Fruit fly (Drosophila melanogaster): Measurements from ENCODE around the gene CG14803.

DNA sequence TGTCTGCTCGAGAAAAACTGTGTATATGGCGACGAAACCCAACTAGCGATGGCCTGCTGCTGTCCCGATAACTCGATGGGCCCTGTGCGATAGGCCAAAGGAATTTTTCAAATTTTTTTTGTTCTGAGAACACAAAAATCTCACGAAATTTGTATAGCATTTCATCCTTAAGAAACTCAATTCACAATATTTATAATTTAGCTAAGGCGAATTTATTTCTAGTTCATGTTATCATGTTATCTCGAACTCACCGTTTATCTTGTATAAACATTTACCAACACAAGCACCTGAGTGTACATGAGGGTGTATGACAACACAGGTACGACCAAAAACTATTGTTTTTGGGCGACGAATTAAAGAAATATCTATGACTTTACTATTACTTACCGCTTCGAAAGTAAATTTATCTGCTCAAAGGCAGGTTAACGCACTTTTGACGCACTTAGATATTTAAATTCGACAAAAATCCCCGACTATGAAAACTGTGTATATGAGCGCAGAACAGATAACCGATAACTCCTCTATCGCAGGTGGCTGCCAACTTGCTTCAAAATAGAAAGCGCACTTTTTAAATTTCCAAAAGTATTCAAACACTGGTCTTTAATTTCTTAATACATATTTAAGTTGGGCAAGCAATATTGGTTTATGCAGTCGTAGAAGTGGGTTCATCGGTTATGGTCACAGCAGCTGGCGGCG, 31.6 kb downstream of the CG14803 start, which contains the start of gene arm:
- TF ChIP-seq CTCF (optimal IDR thresholded peaks at IDR 0.05) (no peak), CG8478 (optimal IDR thresholded peaks at IDR 0.05) (no peak)
